Fruit fly (Drosophila melanogaster) whole organism, embryonic: Measurements from ENCODE around the gene foxo.

Source experiments
- Aef1 ChIP-seq: fragments of 200-800 bp; sonication (Bioruptor generic); IDR thresholded peaks from 3 replicates; pipeline ENCODE4 v1.3.6; 2022; ENCODE audit warnings: missing biosample characterization, missing genetic modification characterization
- Antp ChIP-seq: fragments of 200-800 bp; sonication (Bioruptor generic); optimal IDR thresholded peaks from 3 replicates; lab custom pipeline; 2016; ENCODE audit warnings: missing biosample characterization, missing genetic modification characterization
- Asciz ChIP-seq: fragments of 200-800 bp; sonication (Bioruptor generic); optimal IDR thresholded peaks from 2 replicates; lab custom pipeline; 2017; ENCODE audit warnings: missing biosample characterization, mild to moderate bottlenecking, missing genetic modification characterization, missing genetic modification reagents
- Bgb ChIP-seq: fragments of 200-800 bp; sonication (Bioruptor generic); IDR thresholded peaks from 2 replicates; pipeline ENCODE4 v1.3.6; 2022; ENCODE audit warnings: missing biosample characterization, missing genetic modification characterization; ENCODE audit not compliant: partially characterized antibody
- CG10267 ChIP-seq: fragments of 200-800 bp; sonication (Bioruptor generic); optimal IDR thresholded peaks from 2 replicates; lab custom pipeline; 2018; ENCODE audit warnings: missing biosample characterization, mild to moderate bottlenecking, missing genetic modification characterization, moderate library complexity
- CG10321 ChIP-seq: fragments of 200-800 bp; sonication (Bioruptor generic); IDR thresholded peaks from 2 replicates; pipeline ENCODE4 v1.3.6; 2022; ENCODE audit warnings: missing biosample characterization, missing genetic modification characterization
- CG11093 ChIP-seq: fragments of 200-800 bp; sonication (Bioruptor generic); IDR thresholded peaks from 3 replicates; pipeline ENCODE4 v1.3.6; 2022; ENCODE audit warnings: missing biosample characterization, missing genetic modification characterization
- CG1233 ChIP-seq: fragments of 200-800 bp; sonication (Bioruptor generic); optimal IDR thresholded peaks from 4 replicates; lab custom pipeline; 2018; ENCODE audit warnings: missing biosample characterization, mild to moderate bottlenecking, missing genetic modification characterization
- CG13123 ChIP-seq: fragments of 200-800 bp; sonication (Bioruptor generic); optimal IDR thresholded peaks from 2 replicates; lab custom pipeline; 2016; ENCODE audit warnings: missing biosample characterization, missing genetic modification characterization
- CG13424 ChIP-seq: fragments of 200-800 bp; sonication (Bioruptor generic); optimal IDR thresholded peaks from 2 replicates; lab custom pipeline; 2019; ENCODE audit warnings: missing biosample characterization, mild to moderate bottlenecking, missing genetic modification characterization, moderate library complexity
- CG13624 ChIP-seq: fragments of 200-800 bp; sonication (Bioruptor generic); optimal IDR thresholded peaks from 2 replicates; lab custom pipeline; 2016; ENCODE audit warnings: missing biosample characterization, missing genetic modification characterization
- CG14441 ChIP-seq: fragments of 200-800 bp; sonication (Bioruptor generic); IDR thresholded peaks from 2 replicates; pipeline ENCODE4 v1.3.6; 2022; ENCODE audit warnings: missing biosample characterization, missing genetic modification characterization
- CG17359 ChIP-seq: fragments of 200-800 bp; sonication (Bioruptor generic); optimal IDR thresholded peaks from 3 replicates; lab custom pipeline; 2018; ENCODE audit warnings: missing biosample characterization, mild to moderate bottlenecking, missing genetic modification characterization, moderate library complexity
- CG1832 ChIP-seq: fragments of 200-800 bp; sonication (Bioruptor generic); optimal IDR thresholded peaks from 2 replicates; lab custom pipeline; 2017; ENCODE audit warnings: missing biosample characterization, mild to moderate bottlenecking, missing genetic modification characterization, inconsistent platforms
- CG2120 ChIP-seq: fragments of 200-800 bp; sonication (Bioruptor generic); optimal IDR thresholded peaks from 3 replicates; lab custom pipeline; 2016; ENCODE audit warnings: missing biosample characterization, missing genetic modification characterization
- CG31388 ChIP-seq: fragments of 200-800 bp; sonication (Bioruptor generic); optimal IDR thresholded peaks from 2 replicates; lab custom pipeline; 2016; ENCODE audit warnings: missing biosample characterization, missing genetic modification characterization
- CG3281 ChIP-seq: fragments of 200-800 bp; sonication (Bioruptor generic); optimal IDR thresholded peaks from 3 replicates; lab custom pipeline; 2017; ENCODE audit warnings: missing biosample characterization, mild to moderate bottlenecking, missing genetic modification characterization
- CG8359 ChIP-seq: fragments of 200-800 bp; sonication (Bioruptor generic); optimal IDR thresholded peaks from 2 replicates; lab custom pipeline; 2017; ENCODE audit warnings: missing biosample characterization, mild to moderate bottlenecking, missing genetic modification characterization, borderline replicate concordance
- Camta ChIP-seq: fragments of 200-800 bp; sonication (Bioruptor generic); optimal IDR thresholded peaks from 2 replicates; lab custom pipeline; 2016; ENCODE audit warnings: missing biosample characterization, missing genetic modification characterization
- CrebB ChIP-seq: fragments of 200-800 bp; sonication (Bioruptor generic); optimal IDR thresholded peaks from 3 replicates; lab custom pipeline; 2018; ENCODE audit warnings: missing biosample characterization, mild to moderate bottlenecking, missing genetic modification characterization
- Deaf1 ChIP-seq: fragments of 200-800 bp; optimal IDR thresholded peaks from 3 replicates; lab custom pipeline; 2019; ENCODE audit warnings: missing biosample characterization, mild to moderate bottlenecking, missing genetic modification characterization, moderate library complexity
- Dip2 ChIP-seq: fragments of 200-800 bp; sonication (Bioruptor generic); IDR thresholded peaks from 2 replicates; pipeline ENCODE4 v1.3.6; 2022; ENCODE audit warnings: missing biosample characterization, missing genetic modification characterization
- NFAT ChIP-seq: fragments of 200-800 bp; sonication (Bioruptor generic); IDR thresholded peaks from 2 replicates; pipeline ENCODE4 v1.3.6; 2022; ENCODE audit warnings: missing biosample characterization, missing genetic modification characterization
- Nf-YB ChIP-seq: fragments of 200-800 bp; sonication (Bioruptor generic); optimal IDR thresholded peaks from 3 replicates; lab custom pipeline; 2019; ENCODE audit warnings: missing biosample characterization, mild to moderate bottlenecking, missing genetic modification characterization, moderate library complexity
- Nf-YC ChIP-seq: fragments of 200-800 bp; optimal IDR thresholded peaks from 3 replicates; lab custom pipeline; 2019; ENCODE audit warnings: missing biosample characterization, mild to moderate bottlenecking, missing genetic modification characterization, moderate library complexity
- Opbp ChIP-seq: fragments of 200-800 bp; sonication (Bioruptor generic); IDR thresholded peaks from 3 replicates; pipeline ENCODE4 v1.3.6; 2022; ENCODE audit warnings: missing biosample characterization, missing genetic modification characterization; ENCODE audit not compliant: partially characterized antibody
- Sin3A ChIP-seq: fragments of >200 bp; optimal IDR thresholded peaks from 2 replicates; lab custom pipeline; 2018
- Sox102F ChIP-seq: fragments of 200-800 bp; sonication (Bioruptor generic); optimal IDR thresholded peaks from 2 replicates; lab custom pipeline; 2018; ENCODE audit warnings: missing biosample characterization, mild to moderate bottlenecking, missing genetic modification characterization, moderate library complexity
- Stat92E ChIP-seq, 3 experiments: fragments of >200 bp in 2 of 3; fragments of 200-800 bp in 1 of 3; sonication (Bioruptor generic) in 1 of 3; optimal IDR thresholded peaks; 2 replicates each; lab custom pipeline; 2017 to 2019; ENCODE audit warnings: missing biosample characterization in 3 of 3, missing genetic modification characterization in 3 of 3, mild to moderate bottlenecking in 1 of 3, moderate library complexity in 1 of 3
- Trl ChIP-seq, 3 experiments: fragments of >200 bp in 2 of 3; fragments of 200-800 bp in 1 of 3; sonication (Bioruptor generic) in 1 of 3; optimal IDR thresholded peaks; 2 replicates in 1 of 3; 3 replicates in 2 of 3; lab custom pipeline; 2016 to 2017; ENCODE audit warnings: missing biosample characterization in 1 of 3, missing genetic modification characterization in 1 of 3
- abd-A ChIP-seq: fragments of 200-800 bp; sonication (Bioruptor generic); optimal IDR thresholded peaks from 3 replicates; lab custom pipeline; 2019; ENCODE audit warnings: missing biosample characterization, mild to moderate bottlenecking, missing genetic modification characterization, moderate library complexity
- aop ChIP-seq: fragments of 200-800 bp; sonication (Bioruptor generic); IDR thresholded peaks from 2 replicates; pipeline ENCODE4 v1.3.6; 2022; ENCODE audit warnings: missing biosample characterization, missing genetic modification characterization
- ato ChIP-seq: fragments of 200-800 bp; sonication (Bioruptor generic); IDR thresholded peaks from 2 replicates; pipeline ENCODE4 v1.3.6; 2022; ENCODE audit warnings: missing biosample characterization, missing genetic modification characterization; ENCODE audit not compliant: partially characterized antibody
- cg ChIP-seq: fragments of 200-800 bp; sonication (Bioruptor generic); optimal IDR thresholded peaks from 3 replicates; lab custom pipeline; 2019; ENCODE audit warnings: missing biosample characterization, mild to moderate bottlenecking, missing genetic modification characterization, moderate library complexity
- crc ChIP-seq: fragments of 200-800 bp; sonication (Bioruptor generic); optimal IDR thresholded peaks from 2 replicates; lab custom pipeline; 2016; ENCODE audit warnings: missing biosample characterization, missing genetic modification characterization
- esg ChIP-seq: fragments of 200-800 bp; sonication (Bioruptor generic); conservative IDR thresholded peaks from 2 replicates; pipeline ENCODE4 v1.3.6; 2022; ENCODE audit warnings: missing biosample characterization, missing genetic modification characterization
- ewg ChIP-seq: fragments of 200-800 bp; sonication (Bioruptor generic); optimal IDR thresholded peaks from 3 replicates; lab custom pipeline; 2017; ENCODE audit warnings: mild to moderate bottlenecking, missing biosample characterization, missing genetic modification reagents, missing genetic modification characterization
- exex ChIP-seq: fragments of 200-800 bp; sonication (Bioruptor generic); optimal IDR thresholded peaks from 4 replicates; lab custom pipeline; 2018; ENCODE audit warnings: missing biosample characterization, mild to moderate bottlenecking, missing genetic modification characterization, moderate library complexity
- gem ChIP-seq: fragments of 200-800 bp; sonication (Bioruptor generic); optimal IDR thresholded peaks from 2 replicates; lab custom pipeline; 2019; ENCODE audit warnings: missing biosample characterization, mild to moderate bottlenecking, missing genetic modification characterization, moderate library complexity
- gsb-n ChIP-seq: fragments of 200-800 bp; sonication (Bioruptor generic); optimal IDR thresholded peaks from 3 replicates; lab custom pipeline; 2018; ENCODE audit warnings: missing biosample characterization, mild to moderate bottlenecking, missing genetic modification characterization
- kah ChIP-seq: fragments of 200-800 bp; sonication (Bioruptor generic); optimal IDR thresholded peaks from 2 replicates; lab custom pipeline; 2018; ENCODE audit warnings: missing biosample characterization, mild to moderate bottlenecking, missing genetic modification characterization
- knrl ChIP-seq: fragments of 200-800 bp; sonication (Bioruptor generic); IDR thresholded peaks from 3 replicates; pipeline ENCODE4 v1.3.6; 2022; ENCODE audit warnings: missing biosample characterization, missing genetic modification characterization; ENCODE audit not compliant: partially characterized antibody
- nerfin-2 ChIP-seq: fragments of 200-800 bp; sonication (Bioruptor generic); IDR thresholded peaks from 2 replicates; pipeline ENCODE4 v1.3.6; 2022; ENCODE audit warnings: missing biosample characterization, missing genetic modification characterization; ENCODE audit not compliant: partially characterized antibody
- org-1 ChIP-seq: fragments of 200-800 bp; sonication (Bioruptor generic); optimal IDR thresholded peaks from 2 replicates; lab custom pipeline; 2017; ENCODE audit warnings: missing biosample characterization, missing genetic modification characterization
- pros ChIP-seq: fragments of 200-800 bp; sonication (Bioruptor generic); optimal IDR thresholded peaks from 3 replicates; lab custom pipeline; 2019; ENCODE audit warnings: missing biosample characterization, mild to moderate bottlenecking, missing genetic modification characterization, moderate library complexity
- rib ChIP-seq: fragments of 200-800 bp; sonication (Bioruptor generic); IDR thresholded peaks from 2 replicates; pipeline ENCODE4 v1.3.6; 2022; ENCODE audit warnings: missing biosample characterization, missing genetic modification characterization
- scrt ChIP-seq: fragments of 200-800 bp; sonication (Bioruptor generic); optimal IDR thresholded peaks from 2 replicates; lab custom pipeline; 2018; ENCODE audit warnings: missing biosample characterization, mild to moderate bottlenecking, missing genetic modification characterization, moderate library complexity
- seq ChIP-seq: fragments of 200-800 bp; sonication (Bioruptor generic); IDR thresholded peaks from 2 replicates; pipeline ENCODE4 v1.3.6; 2022; ENCODE audit warnings: missing biosample characterization, missing genetic modification characterization
- ssp ChIP-seq: fragments of 200-800 bp; sonication (Bioruptor generic); IDR thresholded peaks from 2 replicates; pipeline ENCODE4 v1.3.6; 2022; ENCODE audit warnings: missing biosample characterization, missing genetic modification characterization
- tap ChIP-seq: fragments of 200-800 bp; optimal IDR thresholded peaks from 3 replicates; lab custom pipeline; 2019; ENCODE audit warnings: missing biosample characterization, mild to moderate bottlenecking, missing genetic modification characterization, moderate library complexity
- tgo ChIP-seq: fragments of 200-800 bp; sonication (Bioruptor generic); IDR thresholded peaks from 3 replicates; pipeline ENCODE4 v1.3.6; 2022; ENCODE audit warnings: missing biosample characterization, missing genetic modification characterization

Gene foxo

DNA sequence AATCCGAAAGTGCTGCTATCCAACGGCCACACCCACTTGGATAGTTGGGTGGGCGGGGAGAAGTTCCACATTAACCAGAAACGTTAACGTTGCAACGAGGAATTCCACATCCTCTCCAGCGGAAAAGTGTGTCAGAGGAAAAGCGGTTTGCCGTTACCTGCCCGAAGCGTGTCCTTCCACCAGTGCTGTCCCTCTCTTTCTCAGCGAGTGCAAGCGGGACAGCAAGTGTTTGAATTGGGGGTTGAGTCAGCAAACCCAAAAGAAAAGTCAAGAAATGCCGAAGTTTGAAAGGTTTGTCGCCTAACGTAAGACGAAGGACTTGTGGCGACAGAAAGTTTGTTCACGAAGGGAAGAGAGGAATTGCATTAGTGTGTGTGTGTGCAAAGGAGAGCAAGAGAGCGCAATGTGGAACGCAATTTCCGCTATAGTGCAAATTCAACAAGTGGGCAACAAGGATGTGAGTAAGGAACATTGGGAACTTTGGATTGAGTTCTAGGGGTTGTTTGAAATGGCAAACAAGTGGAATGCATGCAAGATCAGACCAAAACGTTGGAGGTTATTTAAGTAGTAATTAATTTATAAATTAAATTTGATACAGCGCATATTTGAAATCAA lies 6.1 kb upstream of the foxo start:
- TF ChIP-seq CG1832 (peak; percentile 56), ewg (peak; percentile 65), gem (tag; lab: Kevin White, UChicago) (no peak), Aef1 (GFP tag; lab: Robert Waterston, UW) (no peak), CG10267 (no peak), ssp (GFP tag; lab: Robert Waterston, UW) (no peak), tgo (GFP tag; lab: Robert Waterston, UW) (no peak), crc (GFP tag; lab: Kevin White, UChicago) (no peak), Trl (optimal IDR thresholded peaks at IDR 0.05; lab: Kevin White, UChicago) (peak in 1 of 2 experiments; percentile 53), Trl (GFP tag; optimal IDR thresholded peaks at IDR 0.05; lab: Kevin White, UChicago) (no peak), org-1 (GFP tag; lab: Kevin White, UChicago) (no peak), Opbp (0 out of 3 replicates have a peak, but pooled peaks have one; percentile 11), Deaf1 (peak; percentile 97), Nf-YB (GFP tag; lab: Kevin White, UChicago) (peak; percentile 88), CG13424 (no peak), abd-A (tag; lab: Kevin White, UChicago) (peak; percentile 79), CG10321 (peak; percentile 32; the same call in 1 of the 2 replicates), seq (peak; percentile 22; the same call in 1 of the 2 replicates), kah (peak; percentile 29), Nf-YC (peak; percentile 96), rib (GFP tag; lab: Robert Waterston, UW) (no peak), scrt (peak; percentile 94), cg (GFP tag; lab: Kevin White, UChicago) (peak; percentile 33), Asciz (no peak), tap (no peak), pros (peak; percentile 94), Bgb (0 out of 2 replicates have a peak, but pooled peaks have one; percentile 13), gsb-n (tag; lab: Kevin White, UChicago) (no peak), Antp (GFP tag; lab: Kevin White, UChicago) (no peak), Stat92E (GFP tag; optimal IDR thresholded peaks at IDR 0.05; lab: Kevin White, UChicago) (no peak), CG13624 (no peak), CG3281 (GFP tag; lab: Kevin White, UChicago) (no peak), Sin3A (lab: Kevin White, UChicago) (no peak)

DNA sequence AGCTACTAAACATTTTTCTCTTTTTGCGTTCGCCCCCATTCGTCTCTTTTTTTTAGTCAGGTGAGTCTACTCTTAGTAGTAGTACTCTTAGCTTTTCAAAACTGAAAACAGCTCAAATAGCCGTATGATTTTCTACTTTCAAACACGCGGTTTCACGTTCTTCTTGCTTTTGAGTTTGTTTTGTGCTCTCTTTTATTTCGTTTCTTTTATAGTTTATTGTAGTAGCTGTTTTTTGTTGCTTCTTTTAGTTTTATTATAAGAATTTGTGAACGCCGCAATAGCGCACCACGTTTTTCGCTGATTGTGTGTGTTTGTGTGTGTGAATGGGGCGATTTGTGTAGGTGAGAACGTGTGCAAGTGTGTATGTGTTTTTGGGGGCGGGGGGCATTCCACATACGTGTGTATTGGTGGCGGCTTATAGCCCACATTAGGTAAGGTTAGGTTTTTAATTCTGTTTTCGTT lies 5.3 kb upstream of the foxo start:
- TF ChIP-seq aop (GFP tag; lab: Robert Waterston, UW) (no peak), CG11093 (GFP tag; lab: Robert Waterston, UW) (no peak), CG13123 (GFP tag; lab: Kevin White, UChicago) (no peak), exex (peak; percentile 32), nerfin-2 (GFP tag; lab: Robert Waterston, UW) (no peak), esg (GFP tag; lab: Robert Waterston, UW) (no peak), Nf-YC (no peak), NFAT (peak; percentile 42; the same call in 1 of the 2 replicates), Dip2 (no peak), CG1233 (no peak), CG17359 (tag; lab: Kevin White, UChicago) (no peak), CG2120 (GFP tag; lab: Kevin White, UChicago) (no peak), CrebB (tag; lab: Kevin White, UChicago) (no peak), ato (no peak), CG14441 (GFP tag; lab: Robert Waterston, UW) (no peak), Sox102F (GFP tag; lab: Kevin White, UChicago) (no peak), CG13424 (no peak), knrl (GFP tag; lab: Robert Waterston, UW) (no peak), CG31388 (no peak), CG8359 (GFP tag; lab: Kevin White, UChicago) (no peak), Camta (GFP tag; lab: Kevin White, UChicago) (no peak)
